Worm (Caenorhabditis elegans) whole organism, late embryonic: ENCODE results near the gene C47A4.3.

Experiments
- ama-1 ChIP-seq: fragments of 150-350 bp; optimal IDR thresholded peaks from 2 replicates; lab custom pipeline; 2014
- ceh-14 ChIP-seq: sonication (generic microtip); optimal IDR thresholded peaks from 2 replicates; lab custom pipeline; 2016; ENCODE audit warnings: missing genotype, missing genetic modification characterization, missing compliant biosample characterization
- ceh-48 ChIP-seq: sonication (generic microtip); optimal IDR thresholded peaks from 2 replicates; lab custom pipeline; 2016; ENCODE audit warnings: missing genetic modification characterization, inconsistent platforms, missing compliant biosample characterization
- elt-2 ChIP-seq: sonication (generic microtip); optimal IDR thresholded peaks from 2 replicates; lab custom pipeline; 2016; ENCODE audit warnings: missing genetic modification reagents, missing genetic modification characterization, missing compliant biosample characterization
- elt-4 ChIP-seq: sonication (generic microtip); optimal IDR thresholded peaks from 2 replicates; lab custom pipeline; 2016; ENCODE audit warnings: missing genetic modification characterization, missing compliant biosample characterization
- fkh-10 ChIP-seq: fragments of 150-350 bp; optimal IDR thresholded peaks from 2 replicates; lab custom pipeline; 2014; ENCODE audit warnings: missing biosample characterization, missing genetic modification reagents, missing genetic modification characterization
- nfya-1 ChIP-seq: sonication (generic microtip); optimal IDR thresholded peaks from 2 replicates; lab custom pipeline; 2017; ENCODE audit warnings: missing genetic modification characterization, mild to moderate bottlenecking, missing compliant biosample characterization, antibody characterized with exemption, moderate library complexity
- pag-3 ChIP-seq: sonication (generic microtip); optimal IDR thresholded peaks from 2 replicates; lab custom pipeline; 2016; ENCODE audit warnings: missing compliant biosample characterization, missing genetic modification characterization, borderline replicate concordance
- pat-9 ChIP-seq: fragments of 200-800 bp; sonication (Bioruptor generic); optimal IDR thresholded peaks from 2 replicates; lab custom pipeline; 2018; ENCODE audit warnings: mild to moderate bottlenecking, missing genetic modification characterization, moderate library complexity, missing compliant biosample characterization
- pros-1 ChIP-seq: fragments of 150-350 bp; optimal IDR thresholded peaks from 2 replicates; lab custom pipeline; 2014; ENCODE audit warnings: missing biosample characterization, missing genetic modification reagents, missing genetic modification characterization
- ref-2 ChIP-seq: sonication (generic microtip); optimal IDR thresholded peaks from 2 replicates; lab custom pipeline; 2016; ENCODE audit warnings: missing genetic modification characterization, missing compliant biosample characterization
- sox-2 ChIP-seq: fragments of 200-800 bp; sonication (Bioruptor generic); IDR thresholded peaks from 2 replicates; pipeline ENCODE4 v1.3.6; 2022; ENCODE audit warnings: missing genetic modification reagents, missing genetic modification characterization, missing compliant biosample characterization
- tbx-7 ChIP-seq: sonication (generic microtip); optimal IDR thresholded peaks from 2 replicates; lab custom pipeline; 2016; ENCODE audit warnings: missing genotype, missing genetic modification characterization, missing compliant biosample characterization
- ttx-3 ChIP-seq: sonication (generic microtip); optimal IDR thresholded peaks from 2 replicates; lab custom pipeline; 2016; ENCODE audit warnings: missing genetic modification reagents, missing genetic modification characterization, missing compliant biosample characterization

- TF ChIP-seq ceh-14 (no peak), pros-1 (tag; lab: Kevin White, UChicago) (no peak), elt-4 (no peak), ama-1 (lab: Kevin White, UChicago) (no peak), nfya-1 (no peak), elt-2 (tag; lab: Kevin White, UChicago) (no peak), sox-2 (no peak), fkh-10 (GFP tag; lab: Kevin White, UChicago) (no peak), pag-3 (no peak), tbx-7 (tag; lab: Kevin White, UChicago) (no peak), pat-9 (tag; lab: Kevin White, UChicago) (no peak), ttx-3 (no peak), ref-2 (tag; lab: Kevin White, UChicago) (no peak), ceh-48 (tag; lab: Kevin White, UChicago) (no peak)
Measured at ce11 chrIV:13692522-13692921, 49.6 kb downstream of the C47A4.3 start.
